Fruit fly (Drosophila melanogaster) whole organism, wandering third instar larva: ENCODE measurements around the gene wtrw.

Source experiments
- Abd-B ChIP-seq: fragments of >200 bp; optimal IDR thresholded peaks from 2 replicates; lab custom pipeline; 2017; ENCODE audit warnings: missing biosample characterization, missing genetic modification characterization
- CG32264 ChIP-seq: fragments of 200-800 bp; sonication (Bioruptor generic); optimal IDR thresholded peaks from 2 replicates; lab custom pipeline; 2016; ENCODE audit warnings: missing biosample characterization, missing genetic modification characterization
- GATAd ChIP-seq: sonication (Bioruptor generic); optimal IDR thresholded peaks from 2 replicates; lab custom pipeline; 2016; ENCODE audit warnings: missing biosample characterization, missing genetic modification characterization
- HLH106 ChIP-seq: fragments of 200-800 bp; optimal IDR thresholded peaks from 3 replicates; lab custom pipeline; 2019; ENCODE audit warnings: missing biosample characterization, mild to moderate bottlenecking, missing genetic modification characterization, moderate library complexity
- dl ChIP-seq, 2 experiments: fragments of 175-275, 200-275 bp in 1 of 2; fragments of 200-275 bp in 1 of 2; sonication (Bioruptor generic); optimal IDR thresholded peaks; lab custom pipeline; 2018; ENCODE audit warnings: mild to moderate bottlenecking in 2 of 2, missing biosample characterization in 2 of 2, missing genetic modification characterization in 2 of 2, moderate library complexity in 2 of 2; ENCODE audit not compliant: partially characterized antibody in 2 of 2, insufficient read depth in 1 of 2
- usp ChIP-seq: fragments of >200 bp; optimal IDR thresholded peaks from 2 replicates; lab custom pipeline; 2017; ENCODE audit warnings: missing biosample characterization, missing genetic modification characterization

dm6 chr3R:7913139-7913538, 22.0 kb downstream of the wtrw start, which contains the start of gene Rfk:
- TF ChIP-seq Abd-B (no peak), dl (GFP tag; optimal IDR thresholded peaks at IDR 0.05; lab: Kevin White, UChicago; ENCODE audit: insufficient read depth in 1 of 2, partially characterized antibody in 2 of 2) (no peak), usp (no peak), CG32264 (GFP tag; lab: Kevin White, UChicago) (no peak), HLH106 (tag; lab: Kevin White, UChicago) (peak; percentile 33), GATAd (GFP tag; lab: Kevin White, UChicago) (no peak)
